Fruit fly (Drosophila melanogaster): ENCODE results near the gene wek.
A peak's percentile ranks its signal among the peaks of the same experiment; 100 is the strongest.

The wek gene

DNA sequence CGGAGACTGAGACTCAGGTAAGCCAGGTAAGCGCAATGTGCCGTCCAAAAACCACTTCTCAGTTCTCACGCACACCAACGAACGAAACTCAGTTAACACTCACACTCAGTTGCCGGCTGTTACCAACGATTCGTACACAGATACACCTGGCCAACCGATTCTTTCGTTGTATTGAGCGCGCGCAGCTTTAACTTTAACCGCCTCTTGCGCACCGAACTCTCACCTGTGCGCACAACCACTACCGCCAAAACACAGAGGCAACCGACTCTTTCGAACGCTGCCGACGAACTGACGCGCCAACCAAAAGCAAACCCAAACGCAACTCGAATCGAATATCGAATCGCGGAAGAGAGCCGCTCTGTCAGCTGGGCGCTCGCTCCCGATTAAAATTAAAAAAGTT, 5.7 kb downstream of the wek start, which contains the start of gene Gli:
Gene Gli (minus strand): TSS at position 293 of the 400 bp plus-strand sequence.
- TF ChIP-seq N (GFP tag; optimal IDR thresholded peaks at IDR 0.05) = peak; percentile 65
- peak; percentile 76 for TF ChIP-seq Dif (GFP tag; optimal IDR thresholded peaks at IDR 0.05; ENCODE audit: partially characterized antibody)
- peak; percentile 52 for TF ChIP-seq jim (GFP tag; optimal IDR thresholded peaks at IDR 0.05)
- no peak for TF ChIP-seq OdsH (GFP tag; optimal IDR thresholded peaks at IDR 0.05)
- peak; percentile 49 for TF ChIP-seq Hr83 (GFP tag; optimal IDR thresholded peaks at IDR 0.05; ENCODE audit: poor library complexity, severe bottlenecking)
- TF ChIP-seq dl (GFP tag; optimal IDR thresholded peaks at IDR 0.05; ENCODE audit: insufficient read depth in 1 of 2, partially characterized antibody in 2 of 2) = peak in 1 of 2 experiments; percentile 78
- no peak for TF ChIP-seq ey (GFP tag; optimal IDR thresholded peaks at IDR 0.05)
- TF ChIP-seq Vsx2 (GFP tag; optimal IDR thresholded peaks at IDR 0.05; ENCODE audit: partially characterized antibody) = peak; percentile 89
- no peak for TF ChIP-seq psq (GFP tag; optimal IDR thresholded peaks at IDR 0.05)
- TF ChIP-seq Myc (optimal IDR thresholded peaks at IDR 0.05) = no peak
- TF ChIP-seq Jra (GFP tag; optimal IDR thresholded peaks at IDR 0.05) = peak; percentile 52
- no peak for TF ChIP-seq Rel (GFP tag; optimal IDR thresholded peaks at IDR 0.05)
- peak; percentile 63 for TF ChIP-seq Rel (tag; optimal IDR thresholded peaks at IDR 0.05)
- TF ChIP-seq foxo (GFP tag; optimal IDR thresholded peaks at IDR 0.05) = peak in 1 of 2 experiments; percentile 55
- TF ChIP-seq sv (GFP tag; optimal IDR thresholded peaks at IDR 0.05) = no peak

DNA sequence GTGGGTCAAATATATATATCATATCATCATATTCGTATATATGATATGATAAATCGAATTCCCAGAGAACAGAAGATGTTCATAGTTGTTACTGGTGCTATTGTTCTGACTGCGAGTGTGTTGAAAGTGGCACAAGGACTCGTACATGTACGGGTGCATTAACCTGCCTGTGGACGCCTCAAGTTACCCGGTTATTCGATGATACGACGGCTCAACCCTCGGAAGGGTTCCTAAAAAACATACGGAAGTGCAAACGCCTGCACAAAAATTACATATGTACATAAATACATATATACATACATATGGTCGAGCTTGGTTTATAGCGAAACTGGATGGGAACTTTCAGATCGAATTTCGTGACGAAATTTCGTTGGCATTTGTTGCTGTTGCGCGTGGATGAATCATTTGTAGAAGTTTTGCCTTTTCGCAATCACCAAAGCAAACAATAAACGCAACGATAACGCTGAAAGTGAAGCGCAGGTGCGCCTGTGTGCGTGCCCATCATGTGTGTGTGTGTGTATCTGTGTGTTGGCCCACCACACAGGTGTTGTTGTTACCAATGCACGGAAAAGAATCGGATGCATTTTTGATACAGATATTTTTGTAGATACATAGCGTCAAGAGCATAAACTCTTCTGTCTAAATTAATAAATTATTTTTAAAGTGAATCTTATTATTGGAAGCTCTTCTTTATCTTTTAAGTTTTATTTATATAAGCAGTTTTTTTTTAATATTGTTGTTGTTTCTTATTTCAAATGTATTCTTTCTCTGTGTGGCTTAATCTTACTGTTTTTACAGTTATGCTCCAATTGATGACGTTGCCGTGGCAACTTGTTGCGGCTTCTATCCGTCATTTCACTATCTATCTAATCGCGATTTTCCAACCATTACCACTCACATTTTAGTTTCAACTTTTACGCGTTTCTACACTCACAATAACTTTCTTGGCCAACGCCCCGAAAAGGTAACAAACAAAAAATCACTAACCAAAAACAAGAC, 6.4 kb downstream of the wek start:
- no peak for TF ChIP-seq Rel (GFP tag; optimal IDR thresholded peaks at IDR 0.05)
- TF ChIP-seq Rel (tag; optimal IDR thresholded peaks at IDR 0.05) = peak; percentile 1
- no peak for TF ChIP-seq Dif (GFP tag; optimal IDR thresholded peaks at IDR 0.05; ENCODE audit: partially characterized antibody)
- peak in 1 of 2 experiments; percentile 83 for TF ChIP-seq foxo (GFP tag; optimal IDR thresholded peaks at IDR 0.05)
- TF ChIP-seq rgr (GFP tag; optimal IDR thresholded peaks at IDR 0.05) = peak; percentile 85
- no peak for TF ChIP-seq dl (GFP tag; optimal IDR thresholded peaks at IDR 0.05; ENCODE audit: insufficient read depth in 1 of 2, partially characterized antibody in 2 of 2)
- peak; percentile 41 for TF ChIP-seq N (GFP tag; optimal IDR thresholded peaks at IDR 0.05)
- TF ChIP-seq brk (GFP tag; optimal IDR thresholded peaks at IDR 0.05) = no peak
- TF ChIP-seq HLH106 (tag; optimal IDR thresholded peaks at IDR 0.05) = peak; percentile 88
- TF ChIP-seq Jra (GFP tag; optimal IDR thresholded peaks at IDR 0.05) = peak; percentile 62
- no peak for TF ChIP-seq tai (GFP tag; optimal IDR thresholded peaks at IDR 0.05)
- no peak for TF ChIP-seq sv (GFP tag; optimal IDR thresholded peaks at IDR 0.05)
- peak; percentile 90 for TF ChIP-seq h (GFP tag; optimal IDR thresholded peaks at IDR 0.05)
- peak; percentile 79 for TF ChIP-seq br (GFP tag; optimal IDR thresholded peaks at IDR 0.05)
- TF ChIP-seq lola (GFP tag; optimal IDR thresholded peaks at IDR 0.05) = no peak
- TF ChIP-seq CG9705 (GFP tag; optimal IDR thresholded peaks at IDR 0.05) = peak; percentile 33
- TF ChIP-seq Hr83 (GFP tag; optimal IDR thresholded peaks at IDR 0.05; ENCODE audit: poor library complexity, severe bottlenecking) = peak; percentile 66
- no peak for TF ChIP-seq Dfd (GFP tag; optimal IDR thresholded peaks at IDR 0.05)
- peak; percentile 50 for TF ChIP-seq CG32264 (GFP tag; optimal IDR thresholded peaks at IDR 0.05)
- no peak for TF ChIP-seq GATAd (GFP tag; optimal IDR thresholded peaks at IDR 0.05)
- peak; percentile 5 for TF ChIP-seq Hnf4 (GFP tag; optimal IDR thresholded peaks at IDR 0.05)
- peak; percentile 88 for TF ChIP-seq Sp1 (GFP tag; optimal IDR thresholded peaks at IDR 0.05)
- no peak for TF ChIP-seq Myc (optimal IDR thresholded peaks at IDR 0.05)
- peak; percentile 43 for TF ChIP-seq dsf (GFP tag; optimal IDR thresholded peaks at IDR 0.05; ENCODE audit: borderline replicate concordance)
- TF ChIP-seq jim (GFP tag; optimal IDR thresholded peaks at IDR 0.05) = no peak
- TF ChIP-seq ey (GFP tag; optimal IDR thresholded peaks at IDR 0.05) = peak; percentile 74
- no peak for TF ChIP-seq Hr78 (GFP tag; optimal IDR thresholded peaks at IDR 0.05)
- TF ChIP-seq pan (optimal IDR thresholded peaks at IDR 0.05) = no peak
- peak; percentile 85 for TF ChIP-seq psq (GFP tag; optimal IDR thresholded peaks at IDR 0.05)
- TF ChIP-seq Mio (GFP tag; optimal IDR thresholded peaks at IDR 0.05) = no peak
- no peak for TF ChIP-seq Vsx2 (GFP tag; optimal IDR thresholded peaks at IDR 0.05; ENCODE audit: partially characterized antibody)
- peak; percentile 79 for TF ChIP-seq woc (GFP tag; optimal IDR thresholded peaks at IDR 0.05)
- TF ChIP-seq Abd-B (GFP tag; optimal IDR thresholded peaks at IDR 0.05) = no peak
- no peak for TF ChIP-seq CrebA (GFP tag; optimal IDR thresholded peaks at IDR 0.05; ENCODE audit: borderline replicate concordance)
- no peak for TF ChIP-seq usp (GFP tag; optimal IDR thresholded peaks at IDR 0.05)
- TF ChIP-seq OdsH (GFP tag; optimal IDR thresholded peaks at IDR 0.05) = peak; percentile 80
- TF ChIP-seq sage (GFP tag; optimal IDR thresholded peaks at IDR 0.05) = peak; percentile 66
- peak; percentile 78 for TF ChIP-seq dmrt93B (GFP tag; optimal IDR thresholded peaks at IDR 0.05)
- peak; percentile 67 for TF ChIP-seq fru (GFP tag; optimal IDR thresholded peaks at IDR 0.05)
